Fruit fly (Drosophila melanogaster) whole organism, pupa: Measurements from ENCODE around the gene Hcs.

Experiments used
- CG10348 ChIP-seq: fragments of 200-800 bp; sonication (Bioruptor generic); IDR thresholded peaks from 2 replicates; pipeline ENCODE4 v1.3.6; 2022; ENCODE audit warnings: missing biosample characterization, missing genetic modification characterization
- CG12605 ChIP-seq: fragments of 200-800 bp; sonication (Bioruptor generic); IDR thresholded peaks from 2 replicates; pipeline ENCODE4 v1.3.6; 2022; ENCODE audit warnings: missing biosample characterization, missing genetic modification characterization
- CG13204 ChIP-seq: fragments of 200-800 bp; sonication (Bioruptor generic); optimal IDR thresholded peaks from 2 replicates; lab custom pipeline; 2018; ENCODE audit warnings: missing biosample characterization, mild to moderate bottlenecking, missing genetic modification characterization, moderate library complexity
- CG14655 ChIP-seq: fragments of 200-800 bp; sonication (Bioruptor generic); optimal IDR thresholded peaks from 3 replicates; lab custom pipeline; 2017; ENCODE audit warnings: mild to moderate bottlenecking, missing biosample characterization, missing genetic modification reagents, missing genetic modification characterization
- CG15710 ChIP-seq: fragments of 200-800 bp; sonication (Bioruptor generic); optimal IDR thresholded peaks from 2 replicates; lab custom pipeline; 2018; ENCODE audit warnings: missing biosample characterization, mild to moderate bottlenecking, missing genetic modification characterization, moderate library complexity
- CG17806 ChIP-seq: fragments of 200-800 bp; sonication (Bioruptor generic); optimal IDR thresholded peaks from 2 replicates; lab custom pipeline; 2018; ENCODE audit warnings: missing biosample characterization, mild to moderate bottlenecking, missing genetic modification characterization, moderate library complexity
- CG32121 ChIP-seq: fragments of 200-800 bp; sonication (Bioruptor generic); IDR thresholded peaks from 2 replicates; pipeline ENCODE4 v1.3.6; 2022; ENCODE audit warnings: missing biosample characterization, missing genetic modification characterization
- CG34367 ChIP-seq: fragments of 200-800 bp; sonication (Bioruptor generic); optimal IDR thresholded peaks from 2 replicates; lab custom pipeline; 2018; ENCODE audit warnings: missing biosample characterization, mild to moderate bottlenecking, missing genetic modification characterization
- CG4496 ChIP-seq: fragments of 200-800 bp; sonication (Bioruptor generic); IDR thresholded peaks from 3 replicates; pipeline ENCODE4 v1.3.6; 2022; ENCODE audit warnings: missing biosample characterization, missing genetic modification characterization
- CG8159 ChIP-seq: fragments of 200-800 bp; sonication (Bioruptor generic); optimal IDR thresholded peaks from 3 replicates; lab custom pipeline; 2018; ENCODE audit warnings: missing biosample characterization, mild to moderate bottlenecking, missing genetic modification characterization, moderate library complexity
- CG8301 ChIP-seq: fragments of 200-800 bp; sonication (Bioruptor generic); optimal IDR thresholded peaks from 2 replicates; lab custom pipeline; 2018; ENCODE audit warnings: missing biosample characterization, mild to moderate bottlenecking, missing genetic modification characterization
- CG9948 ChIP-seq: fragments of 200-800 bp; sonication (Bioruptor generic); optimal IDR thresholded peaks from 2 replicates; lab custom pipeline; 2018; ENCODE audit warnings: missing biosample characterization, mild to moderate bottlenecking, missing genetic modification characterization, moderate library complexity
- D1 ChIP-seq: fragments of 200-800 bp; sonication (Bioruptor generic); optimal IDR thresholded peaks from 2 replicates; lab custom pipeline; 2018; ENCODE audit warnings: missing biosample characterization, mild to moderate bottlenecking, missing genetic modification characterization, moderate library complexity
- EcR ChIP-seq: fragments of 200-800 bp; sonication (Bioruptor generic); optimal IDR thresholded peaks from 3 replicates; lab custom pipeline; 2019; ENCODE audit warnings: missing biosample characterization, missing genetic modification characterization, mild to moderate bottlenecking, moderate library complexity, missing genetic modification reagents
- Ets98B ChIP-seq: fragments of 200-800 bp; sonication (Bioruptor generic); IDR thresholded peaks from 2 replicates; pipeline ENCODE4 v1.3.6; 2022; ENCODE audit warnings: missing biosample characterization, missing genetic modification characterization
- Pif1A ChIP-seq: fragments of 200-800 bp; sonication (Bioruptor generic); optimal IDR thresholded peaks from 3 replicates; lab custom pipeline; 2016; ENCODE audit warnings: missing biosample characterization, missing genetic modification characterization
- Pif1B ChIP-seq: fragments of 200-800 bp; sonication (Bioruptor generic); optimal IDR thresholded peaks from 3 replicates; lab custom pipeline; 2016; ENCODE audit warnings: missing biosample characterization, missing genetic modification characterization
- Snoo ChIP-seq: fragments of 200-800 bp; sonication (Bioruptor generic); optimal IDR thresholded peaks from 3 replicates; lab custom pipeline; 2017; ENCODE audit warnings: missing biosample characterization, mild to moderate bottlenecking, missing genetic modification characterization, inconsistent platforms
- fd96Ca ChIP-seq: fragments of 200-800 bp; sonication (Bioruptor generic); IDR thresholded peaks from 3 replicates; pipeline ENCODE4 v1.3.6; 2022; ENCODE audit warnings: missing biosample characterization, missing genetic modification characterization
- gl ChIP-seq: fragments of 200-800 bp; sonication (Bioruptor generic); optimal IDR thresholded peaks from 2 replicates; lab custom pipeline; 2018; ENCODE audit warnings: missing biosample characterization, mild to moderate bottlenecking, missing genetic modification characterization
- rn ChIP-seq: fragments of 200-800 bp; sonication (Bioruptor generic); IDR thresholded peaks from 2 replicates; pipeline ENCODE4 v1.3.6; 2022; ENCODE audit warnings: missing biosample characterization, missing genetic modification characterization

Gene Hcs

DNA sequence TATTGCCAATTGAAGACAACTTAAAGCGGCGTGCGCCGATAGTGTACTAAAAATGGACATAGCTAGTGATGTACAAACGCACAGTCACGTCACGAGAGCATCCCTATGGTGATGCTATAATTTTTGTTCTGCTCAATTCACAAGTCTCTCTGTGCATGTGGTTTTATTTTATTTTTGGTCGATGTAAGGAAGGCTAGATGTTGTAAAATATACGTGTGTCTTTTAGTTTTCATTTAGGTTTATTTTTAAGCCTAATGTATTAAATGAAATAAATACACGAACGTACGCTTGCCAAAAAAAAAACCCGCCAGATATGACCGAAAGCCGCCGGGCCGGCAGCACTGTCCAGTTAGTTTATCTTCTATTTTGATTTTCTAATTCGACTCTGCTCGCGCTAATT, at the start of gene Hcs, which contains the start of the genes CG45100 and HDAC3:
Hcs (plus strand) TSS at position 349 of the 400 bp plus-strand sequence.
CG45100 (minus strand) TSS at position 50 of the 400 bp plus-strand sequence.
HDAC3 (minus strand) TSS at position 50 of the 400 bp plus-strand sequence.
- TF ChIP-seq Snoo (tag; lab: Kevin White, UChicago) (no peak), CG34367 (no peak), EcR (GFP tag; lab: Kevin White, UChicago) (no peak), CG15710 (peak; percentile 19), gl (tag; lab: Kevin White, UChicago) (no peak), fd96Ca (GFP tag; lab: Robert Waterston, UW) (0 out of 3 replicates have a peak, but pooled peaks have one; percentile 15), CG4496 (GFP tag; lab: Robert Waterston, UW) (no peak), Pif1A (GFP tag; lab: Kevin White, UChicago) (no peak), CG13204 (GFP tag; lab: Kevin White, UChicago) (no peak)

DNA sequence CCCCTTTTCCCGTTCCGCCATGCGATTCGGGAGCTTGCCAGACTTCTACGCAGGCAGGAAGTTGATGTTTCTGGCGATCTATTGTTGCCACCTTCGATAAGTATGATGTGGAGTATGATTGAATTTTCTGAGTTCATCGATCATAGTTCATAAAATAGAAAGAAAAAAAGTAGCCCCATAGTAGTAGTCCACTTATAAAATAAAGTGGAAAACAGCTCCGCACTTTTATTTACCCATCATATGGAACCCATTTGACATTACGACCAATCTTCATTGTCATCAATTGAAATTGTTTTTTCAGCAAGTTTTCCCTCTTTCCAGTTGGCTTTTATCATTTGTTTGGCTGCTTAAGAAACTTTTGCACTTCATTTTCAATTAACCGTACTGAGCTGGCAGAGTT, 47.5 kb upstream of the Hcs start, which contains the start of gene CG12147:
CG12147 (minus strand) TSS at position 101 of the 400 bp plus-strand sequence.
- TF ChIP-seq CG8301 (no peak), CG12605 (GFP tag; lab: Robert Waterston, UW) (no peak), CG17806 (no peak), CG32121 (no peak), CG15710 (no peak), Ets98B (GFP tag; lab: Robert Waterston, UW) (no peak), Pif1B (GFP tag; lab: Kevin White, UChicago) (no peak), CG4496 (GFP tag; lab: Robert Waterston, UW) (no peak), D1 (tag; lab: Kevin White, UChicago) (no peak), CG10348 (GFP tag; lab: Robert Waterston, UW) (no peak), rn (GFP tag; lab: Robert Waterston, UW) (no peak), CG14655 (GFP tag; lab: Kevin White, UChicago) (no peak), EcR (GFP tag; lab: Kevin White, UChicago) (no peak), Pif1A (GFP tag; lab: Kevin White, UChicago) (no peak), fd96Ca (GFP tag; lab: Robert Waterston, UW) (no peak), CG13204 (GFP tag; lab: Kevin White, UChicago) (no peak), gl (tag; lab: Kevin White, UChicago) (no peak), CG8159 (tag; lab: Kevin White, UChicago) (no peak), Snoo (tag; lab: Kevin White, UChicago) (no peak), CG9948 (no peak)

DNA sequence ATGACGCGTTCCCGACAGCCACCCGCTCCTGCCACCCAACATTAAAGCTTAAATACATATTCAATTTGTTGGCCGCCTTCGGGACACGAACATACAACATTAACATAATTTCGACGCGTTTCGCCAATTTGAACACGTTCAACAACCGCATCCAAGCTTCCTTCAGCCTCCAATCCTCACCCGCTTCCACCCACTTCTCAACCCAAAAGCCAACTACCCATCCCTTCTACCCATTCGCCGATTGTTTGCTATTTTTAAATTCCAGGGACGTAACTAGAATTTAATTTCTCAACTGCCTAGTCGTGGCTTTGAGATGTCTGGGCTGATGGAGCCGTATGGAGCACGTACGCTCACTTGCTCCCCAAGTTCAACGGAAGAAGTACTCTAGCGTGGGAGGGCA, 44.9 kb upstream of the Hcs start:
- TF ChIP-seq CG32121 (no peak), CG8301 (no peak), CG4496 (GFP tag; lab: Robert Waterston, UW) (no peak), CG13204 (GFP tag; lab: Kevin White, UChicago) (no peak), Ets98B (GFP tag; lab: Robert Waterston, UW) (no peak)

DNA sequence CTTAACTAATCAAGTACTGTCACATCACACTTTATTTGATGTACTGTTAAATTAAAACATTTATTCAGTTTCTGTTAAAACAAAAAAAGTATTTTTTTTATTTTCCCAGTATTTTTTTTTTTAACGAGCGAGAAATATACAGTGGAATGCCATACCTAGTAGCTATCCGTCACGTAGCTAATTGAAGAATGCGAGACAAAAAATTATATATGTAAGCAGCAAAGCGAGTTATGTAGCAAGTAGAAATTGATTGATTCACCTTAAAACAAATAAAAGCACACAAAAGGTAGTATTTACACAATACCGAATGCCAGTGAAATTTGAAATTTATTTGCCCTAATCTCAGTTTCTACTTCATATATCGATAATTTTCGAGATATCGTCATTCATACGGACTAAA, 35.9 kb upstream of the Hcs start:
- TF ChIP-seq CG32121 = no peak
- TF ChIP-seq CG13204 (GFP tag; lab: Kevin White, UChicago) = no peak
- TF ChIP-seq CG4496 (GFP tag; lab: Robert Waterston, UW) = no peak
- TF ChIP-seq CG17806 = no peak
- TF ChIP-seq D1 (tag; lab: Kevin White, UChicago) = no peak
- no peak for TF ChIP-seq fd96Ca (GFP tag; lab: Robert Waterston, UW)
- no peak for TF ChIP-seq CG12605 (GFP tag; lab: Robert Waterston, UW)
- no peak for TF ChIP-seq Snoo (tag; lab: Kevin White, UChicago)

DNA sequence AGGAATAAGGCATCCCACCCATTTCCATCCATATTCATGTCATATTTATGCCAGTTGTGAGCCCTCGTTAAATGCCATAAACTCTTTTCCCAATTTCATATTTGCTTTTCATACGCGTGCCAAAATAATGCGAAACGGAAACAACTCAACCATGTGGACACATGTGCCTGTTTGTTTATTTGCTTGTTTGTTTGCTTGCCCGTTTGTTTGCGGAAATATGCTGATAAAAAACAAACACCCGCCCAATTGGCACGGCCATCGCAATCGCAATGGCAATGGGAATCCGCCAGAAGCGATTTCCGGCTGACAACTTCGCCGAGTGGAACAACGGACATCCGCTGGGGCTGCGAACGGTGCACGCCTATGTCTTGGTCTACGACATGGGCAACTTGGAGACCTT, 20.4 kb upstream of the Hcs start:
- no peak for TF ChIP-seq rn (GFP tag; lab: Robert Waterston, UW)
- TF ChIP-seq Snoo (tag; lab: Kevin White, UChicago) = no peak
- TF ChIP-seq D1 (tag; lab: Kevin White, UChicago) = no peak
- no peak for TF ChIP-seq Ets98B (GFP tag; lab: Robert Waterston, UW)
- TF ChIP-seq CG10348 (GFP tag; lab: Robert Waterston, UW) = no peak
- TF ChIP-seq CG14655 (GFP tag; lab: Kevin White, UChicago) = no peak
- TF ChIP-seq Pif1B (GFP tag; lab: Kevin White, UChicago) = no peak
- no peak for TF ChIP-seq CG17806
- TF ChIP-seq CG34367 = no peak
- no peak for TF ChIP-seq CG8159 (tag; lab: Kevin White, UChicago)
- TF ChIP-seq gl (tag; lab: Kevin White, UChicago) = no peak
- TF ChIP-seq CG13204 (GFP tag; lab: Kevin White, UChicago) = no peak
- no peak for TF ChIP-seq CG4496 (GFP tag; lab: Robert Waterston, UW)
- no peak for TF ChIP-seq EcR (GFP tag; lab: Kevin White, UChicago)
- no peak for TF ChIP-seq fd96Ca (GFP tag; lab: Robert Waterston, UW)
- no peak for TF ChIP-seq Pif1A (GFP tag; lab: Kevin White, UChicago)
- TF ChIP-seq CG12605 (GFP tag; lab: Robert Waterston, UW) = no peak
- TF ChIP-seq CG32121 = no peak

DNA sequence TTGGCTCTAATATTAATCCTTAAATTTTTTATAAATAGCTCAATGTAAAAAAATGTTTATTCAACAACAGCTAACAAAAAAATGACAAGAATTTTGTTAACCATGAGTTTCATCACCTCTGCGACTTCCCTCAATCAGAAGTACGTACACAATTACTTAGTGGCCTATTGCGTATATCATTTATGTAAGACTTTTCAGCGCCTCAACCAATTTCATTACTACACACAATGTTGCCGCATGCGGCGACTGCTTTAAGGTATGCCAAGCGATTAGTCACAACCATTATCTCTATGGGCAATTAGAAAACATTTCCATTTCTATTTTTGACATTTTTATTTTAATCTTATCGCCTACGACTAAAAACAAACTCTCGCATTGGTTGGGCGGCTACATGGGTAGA, 16.1 kb upstream of the Hcs start:
- no peak for TF ChIP-seq gl (tag; lab: Kevin White, UChicago)
- TF ChIP-seq CG32121 = no peak
- TF ChIP-seq CG17806 = no peak
- TF ChIP-seq CG8159 (tag; lab: Kevin White, UChicago) = no peak
- TF ChIP-seq CG9948 = no peak
- no peak for TF ChIP-seq CG13204 (GFP tag; lab: Kevin White, UChicago)
- no peak for TF ChIP-seq Pif1B (GFP tag; lab: Kevin White, UChicago)
- TF ChIP-seq CG14655 (GFP tag; lab: Kevin White, UChicago) = no peak
- no peak for TF ChIP-seq rn (GFP tag; lab: Robert Waterston, UW)
- no peak for TF ChIP-seq EcR (GFP tag; lab: Kevin White, UChicago)
- TF ChIP-seq Snoo (tag; lab: Kevin White, UChicago) = no peak
